Fruit fly (Drosophila melanogaster): ENCODE data around the gene Mettl2.

dm6 chr3L:1626924-1627323 lies 12.1 kb downstream of the Mettl2 start:
- TF ChIP-seq Mnt (GFP tag; optimal IDR thresholded peaks at IDR 0.05) (no peak), pad (GFP tag; optimal IDR thresholded peaks at IDR 0.05) (no peak), CG14711 (tag; optimal IDR thresholded peaks at IDR 0.05) (no peak), CG1620 (GFP tag; optimal IDR thresholded peaks at IDR 0.05) (no peak), cic (GFP tag; optimal IDR thresholded peaks at IDR 0.05) (no peak), kay (GFP tag; ENCODE audit: borderline replicate concordance) (no peak), cnc (optimal IDR thresholded peaks at IDR 0.05) (no peak), bab1 (GFP tag; optimal IDR thresholded peaks at IDR 0.05) (no peak), CG7045 (GFP tag; optimal IDR thresholded peaks at IDR 0.05) (no peak), tj (GFP tag; optimal IDR thresholded peaks at IDR 0.05) (no peak), toe (GFP tag; optimal IDR thresholded peaks at IDR 0.05) (no peak), CG33017 (tag; optimal IDR thresholded peaks at IDR 0.05) (no peak)

All from whole organism, adult.